Worm (Caenorhabditis elegans) whole organism, L2 larva: Measurements from ENCODE around the gene npp-23.

Source experiments
- C34F6.9 ChIP-seq: fragments of 150-350 bp; optimal IDR thresholded peaks from 2 replicates; lab custom pipeline; 2014; ENCODE audit warnings: missing biosample characterization, missing genetic modification characterization
- F13H6.1 ChIP-seq: sonication (generic microtip); optimal IDR thresholded peaks from 2 replicates; lab custom pipeline; 2016; ENCODE audit warnings: missing genetic modification characterization, missing compliant biosample characterization
- Y55F3AM.14 ChIP-seq: fragments of 200-800 bp; sonication (Bioruptor generic); optimal IDR thresholded peaks from 2 replicates; lab custom pipeline; 2018; ENCODE audit warnings: mild to moderate bottlenecking, missing genetic modification characterization, missing compliant biosample characterization
- alr-1 ChIP-seq: fragments of 150-350 bp; optimal IDR thresholded peaks from 2 replicates; lab custom pipeline; 2014; ENCODE audit warnings: missing biosample characterization, missing genetic modification characterization
- aly-2 ChIP-seq: fragments of 150-350 bp; optimal IDR thresholded peaks from 2 replicates; lab custom pipeline; 2014; ENCODE audit warnings: missing biosample characterization, missing genetic modification characterization
- ama-1 ChIP-seq: fragments of 150-350 bp; optimal IDR thresholded peaks from 2 replicates; lab custom pipeline; 2018; ENCODE audit warnings: inconsistent platforms
- blmp-1 ChIP-seq: sonication (generic microtip); optimal IDR thresholded peaks from 2 replicates; lab custom pipeline; 2017; ENCODE audit warnings: missing genetic modification characterization, mild to moderate bottlenecking, missing compliant biosample characterization, antibody characterized with exemption, moderate library complexity; ENCODE audit not compliant: insufficient read depth
- ceh-16 ChIP-seq: fragments of 150-350 bp; optimal IDR thresholded peaks from 2 replicates; lab custom pipeline; 2014; ENCODE audit warnings: missing biosample characterization, missing genetic modification characterization
- crh-2 ChIP-seq: sonication (generic microtip); optimal IDR thresholded peaks from 2 replicates; lab custom pipeline; 2017; ENCODE audit warnings: missing biosample characterization, missing genetic modification characterization
- egl-27 ChIP-seq: sonication (generic microtip); optimal IDR thresholded peaks from 3 replicates; lab custom pipeline; 2017; ENCODE audit warnings: missing biosample characterization, missing genetic modification reagents, missing genetic modification characterization
- elt-1 ChIP-seq: fragments of 150-350 bp; optimal IDR thresholded peaks from 2 replicates; lab custom pipeline; 2014; ENCODE audit warnings: missing biosample characterization, missing genetic modification characterization
- fos-1 ChIP-seq: fragments of 150-350 bp; optimal IDR thresholded peaks from 2 replicates; lab custom pipeline; 2014; ENCODE audit warnings: missing biosample characterization, missing genetic modification characterization
- gmeb-1 ChIP-seq: fragments of 150-350 bp; optimal IDR thresholded peaks from 2 replicates; lab custom pipeline; 2014; ENCODE audit warnings: missing biosample characterization, missing genetic modification characterization
- lin-11 ChIP-seq: fragments of 150-350 bp; sonication (generic microtip); optimal IDR thresholded peaks from 2 replicates; lab custom pipeline; 2014; ENCODE audit warnings: missing biosample characterization, missing genetic modification characterization, inconsistent platforms, mixed read lengths
- lin-13 ChIP-seq: fragments of 150-350 bp; optimal IDR thresholded peaks from 2 replicates; lab custom pipeline; 2014; ENCODE audit warnings: missing biosample characterization, missing genetic modification reagents, missing genetic modification characterization
- lin-39 ChIP-seq: fragments of 150-350 bp; optimal IDR thresholded peaks from 2 replicates; lab custom pipeline; 2014; ENCODE audit warnings: missing biosample characterization, missing genetic modification reagents, missing genetic modification characterization
- lsy-2 ChIP-seq, 2 experiments: fragments of 150-350 bp in 1 of 2; sonication (generic microtip) in 1 of 2; optimal IDR thresholded peaks; 2 replicates each; lab custom pipeline; 2014 to 2017; ENCODE audit warnings: missing biosample characterization in 2 of 2, missing genetic modification characterization in 2 of 2
- mab-5 ChIP-seq: fragments of 150-350 bp; optimal IDR thresholded peaks from 2 replicates; lab custom pipeline; 2014; ENCODE audit warnings: missing biosample characterization, missing genetic modification characterization
- mbf-1 ChIP-seq: sonication (generic microtip); optimal IDR thresholded peaks from 2 replicates; lab custom pipeline; 2017; ENCODE audit warnings: missing biosample characterization, missing genetic modification characterization
- mdl-1 ChIP-seq, 2 experiments: fragments of 150-350 bp in 1 of 2; sonication (generic microtip) in 1 of 2; optimal IDR thresholded peaks; 2 replicates each; lab custom pipeline; 2017; ENCODE audit warnings: missing biosample characterization in 2 of 2, missing genetic modification characterization in 2 of 2
- nhr-11 ChIP-seq: fragments of 150-350 bp; optimal IDR thresholded peaks from 2 replicates; lab custom pipeline; 2014; ENCODE audit warnings: missing biosample characterization, missing genetic modification characterization
- nhr-12 ChIP-seq: fragments of 150-350 bp; optimal IDR thresholded peaks from 2 replicates; lab custom pipeline; 2014; ENCODE audit warnings: missing biosample characterization, missing genetic modification characterization
- nhr-129 ChIP-seq: fragments of 150-350 bp; optimal IDR thresholded peaks from 2 replicates; lab custom pipeline; 2014; ENCODE audit warnings: missing biosample characterization, missing genetic modification characterization
- nhr-21 ChIP-seq: fragments of 150-350 bp; optimal IDR thresholded peaks from 2 replicates; lab custom pipeline; 2014; ENCODE audit warnings: missing biosample characterization, missing genetic modification characterization
- nhr-23 ChIP-seq: fragments of 150-350 bp; optimal IDR thresholded peaks from 2 replicates; lab custom pipeline; 2014; ENCODE audit warnings: missing biosample characterization, missing genetic modification reagents, missing genetic modification characterization
- nhr-237 ChIP-seq: fragments of 150-350 bp; optimal IDR thresholded peaks from 2 replicates; lab custom pipeline; 2014; ENCODE audit warnings: missing biosample characterization, missing genetic modification characterization
- nhr-25 ChIP-seq: fragments of 150-350 bp; sonication (generic microtip); optimal IDR thresholded peaks from 3 replicates; lab custom pipeline; 2014; ENCODE audit warnings: missing biosample characterization, missing genetic modification characterization
- skn-1 ChIP-seq: sonication (generic microtip); optimal IDR thresholded peaks from 2 replicates; lab custom pipeline; 2017; ENCODE audit warnings: missing biosample characterization, missing genetic modification characterization
- sma-3 ChIP-seq: sonication (generic microtip); optimal IDR thresholded peaks from 2 replicates; lab custom pipeline; 2016; ENCODE audit warnings: missing genetic modification reagents, missing genetic modification characterization, missing compliant biosample characterization
- sma-9 ChIP-seq, 2 experiments: fragments of 150-350 bp in 1 of 2; sonication (generic microtip) in 1 of 2; optimal IDR thresholded peaks; 2 replicates each; lab custom pipeline; 2014 to 2016; ENCODE audit warnings: missing genetic modification characterization in 2 of 2, mild to moderate bottlenecking in 1 of 2, missing biosample characterization in 1 of 2, missing compliant biosample characterization in 1 of 2, missing genetic modification reagents in 1 of 2, moderate library complexity in 1 of 2
- snpc-4 ChIP-seq: fragments of 150-350 bp; optimal IDR thresholded peaks from 2 replicates; lab custom pipeline; 2014; ENCODE audit warnings: missing biosample characterization, missing genetic modification characterization
- unc-62 ChIP-seq: fragments of 150-350 bp; optimal IDR thresholded peaks from 2 replicates; lab custom pipeline; 2014; ENCODE audit warnings: missing biosample characterization, missing genetic modification reagents, missing genetic modification characterization
- zag-1 ChIP-seq: fragments of 150-350 bp; optimal IDR thresholded peaks from 2 replicates; lab custom pipeline; 2014; ENCODE audit warnings: missing biosample characterization, missing genetic modification characterization
- ztf-11 ChIP-seq: sonication (generic microtip); optimal IDR thresholded peaks from 2 replicates; lab custom pipeline; 2017; ENCODE audit warnings: missing biosample characterization, missing genetic modification characterization

npp-23 gene

DNA sequence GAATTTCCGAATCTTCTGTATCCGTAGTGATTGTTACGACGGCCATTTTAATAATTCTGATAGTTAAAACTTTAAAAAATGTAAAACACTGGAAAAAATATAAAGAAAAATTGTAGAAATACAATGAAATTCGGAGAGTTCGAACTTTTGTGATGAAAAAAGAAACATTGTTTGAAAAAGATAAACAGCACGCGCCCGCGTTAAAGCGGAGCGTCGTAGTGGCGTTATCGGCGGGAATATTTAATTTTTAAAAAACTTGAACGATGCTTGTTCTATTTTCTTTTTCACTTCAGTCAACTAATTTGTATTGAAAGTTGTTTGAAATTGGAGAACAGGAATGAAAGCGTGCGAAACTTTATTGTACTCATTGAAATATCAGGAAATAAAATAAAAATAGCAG, at the start of gene npp-23:
npp-23 (minus strand) TSS at position 56 of the 400 bp plus-strand sequence.
- TF ChIP-seq crh-2 (no peak), alr-1 (no peak), egl-27 (tag; lab: Kevin White, UChicago) (no peak), fos-1 (tag; lab: Kevin White, UChicago) (no peak), nhr-129 (tag; lab: Kevin White, UChicago) (no peak), sma-9 (GFP tag; optimal IDR thresholded peaks at IDR 0.05; lab: Kevin White, UChicago) (no peak), sma-9 (tag; optimal IDR thresholded peaks at IDR 0.05; lab: Kevin White, UChicago) (no peak), F13H6.1 (no peak), lin-13 (GFP tag; lab: Kevin White, UChicago) (no peak), skn-1 (tag; lab: Kevin White, UChicago) (no peak), nhr-23 (tag; lab: Kevin White, UChicago) (no peak), ceh-16 (no peak), ztf-11 (tag; lab: Kevin White, UChicago) (no peak), gmeb-1 (peak; percentile 94), unc-62 (no peak), snpc-4 (tag; lab: Kevin White, UChicago) (peak; percentile 12), blmp-1 (tag; lab: Kevin White, UChicago) (no peak), sma-3 (peak; percentile 20), mdl-1 (tag; optimal IDR thresholded peaks at IDR 0.05; lab: Kevin White, UChicago) (no peak)
- TF ChIP-seq, all 48 proteins: peak for 3

DNA sequence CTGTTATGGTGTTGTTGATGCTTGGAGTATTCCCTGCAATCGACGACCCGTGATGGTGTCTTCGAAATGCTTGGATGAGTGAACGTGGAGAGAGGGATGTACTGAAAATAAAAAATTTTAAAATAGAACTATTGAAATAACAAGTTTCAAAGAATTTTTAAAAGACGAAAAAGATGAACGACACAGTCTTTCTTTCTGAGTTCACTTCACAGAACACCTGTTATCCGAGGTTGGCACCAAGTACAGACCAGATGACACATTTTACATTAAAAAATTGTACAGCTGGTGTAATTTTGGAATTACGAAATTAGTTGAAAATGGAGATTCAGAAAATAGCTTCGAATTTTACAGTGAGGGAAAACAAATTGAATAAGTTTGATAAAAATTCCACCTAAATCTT, 49.3 kb upstream of the npp-23 start, which contains the start of gene rap-1:
rap-1 (minus strand) TSS at position 101 of the 400 bp plus-strand sequence.
- TF ChIP-seq Y55F3AM.14: no peak
- no peak for TF ChIP-seq blmp-1 (tag; lab: Kevin White, UChicago)
- no peak for TF ChIP-seq nhr-21
- TF ChIP-seq aly-2: no peak
- TF ChIP-seq mbf-1 (tag; lab: Kevin White, UChicago): no peak
- TF ChIP-seq crh-2: no peak
- TF ChIP-seq nhr-23 (tag; lab: Kevin White, UChicago): no peak
- TF ChIP-seq nhr-129 (tag; lab: Kevin White, UChicago): no peak
- no peak for TF ChIP-seq nhr-25
- TF ChIP-seq nhr-11 (tag; lab: Kevin White, UChicago): no peak
- TF ChIP-seq zag-1 (tag; lab: Kevin White, UChicago): no peak
- no peak for TF ChIP-seq nhr-12 (tag; lab: Kevin White, UChicago)
- no peak for TF ChIP-seq fos-1 (tag; lab: Kevin White, UChicago)
- TF ChIP-seq alr-1: no peak
- no peak for TF ChIP-seq C34F6.9
- TF ChIP-seq ama-1: no peak
- no peak for TF ChIP-seq lsy-2 (tag; optimal IDR thresholded peaks at IDR 0.05; lab: Kevin White, UChicago)

DNA sequence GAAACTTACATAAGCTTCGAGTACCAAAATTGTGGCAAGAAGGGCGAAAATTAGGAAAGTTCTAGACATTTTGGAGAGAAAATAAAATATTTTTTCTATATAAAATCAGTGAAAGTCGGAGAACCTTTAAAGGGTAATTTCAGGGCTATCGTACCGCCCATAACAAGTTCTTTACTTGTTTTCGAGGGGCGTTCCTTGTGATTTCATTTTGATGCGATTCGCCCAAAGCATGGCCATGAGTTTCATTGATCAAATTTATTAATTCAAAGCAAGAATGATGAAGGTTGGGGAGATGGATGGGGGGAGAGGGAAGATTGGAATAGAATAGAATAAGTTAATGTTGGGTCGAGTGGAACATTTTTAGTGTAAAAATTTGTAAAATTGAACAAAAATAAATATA, 46.5 kb upstream of the npp-23 start, which contains the start of gene C27B7.9:
C27B7.9 (minus strand) TSS at position 101 of the 400 bp plus-strand sequence.
- TF ChIP-seq mbf-1 (tag; lab: Kevin White, UChicago): no peak
- no peak for TF ChIP-seq elt-1 (tag; lab: Kevin White, UChicago)
- no peak for TF ChIP-seq nhr-237 (tag; lab: Kevin White, UChicago)

DNA sequence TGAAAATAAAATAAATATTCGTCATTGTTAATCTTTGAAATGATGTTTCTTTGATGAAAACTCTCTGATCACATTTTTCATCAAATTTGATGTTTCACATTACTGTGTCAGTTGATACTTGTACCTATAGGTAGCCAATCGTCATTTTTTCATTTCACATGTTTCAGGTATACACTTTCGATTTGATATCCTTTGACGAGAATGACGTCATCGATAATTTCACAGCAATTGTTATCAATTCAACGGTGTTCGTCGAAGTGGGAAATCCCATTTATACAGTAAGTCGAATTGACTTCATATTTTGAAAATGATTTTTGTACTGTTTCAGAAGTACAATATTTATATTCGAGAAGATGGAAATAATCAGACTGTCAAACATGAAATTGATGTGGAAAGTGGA, 44.7 kb upstream of the npp-23 start:
- TF ChIP-seq sma-3: peak; percentile 67
- no peak for TF ChIP-seq lin-11 (tag; lab: Kevin White, UChicago)

DNA sequence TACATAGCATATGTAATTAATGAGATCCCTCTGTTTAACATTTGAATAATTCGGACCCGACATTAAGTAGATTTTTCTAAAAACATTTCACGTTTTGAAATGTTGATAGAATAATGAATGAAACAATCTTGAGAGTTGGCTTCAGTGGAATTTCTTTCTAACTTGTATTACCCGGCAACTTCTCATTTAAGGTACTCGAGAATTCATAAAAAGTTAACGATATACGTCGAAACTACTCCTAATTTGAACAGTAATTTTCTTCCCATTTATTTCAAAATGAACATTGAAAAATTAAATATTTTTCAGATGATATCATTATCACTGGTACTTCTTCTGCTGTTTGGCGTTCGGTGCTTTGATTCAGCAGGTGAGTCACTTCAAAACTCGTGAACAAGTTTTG, 37.3 kb upstream of the npp-23 start, which contains the start of gene C27B7.7:
C27B7.7 (plus strand) TSS at position 301 of the 400 bp plus-strand sequence.
- no peak for TF ChIP-seq nhr-129 (tag; lab: Kevin White, UChicago)
- TF ChIP-seq elt-1 (tag; lab: Kevin White, UChicago): no peak
- no peak for TF ChIP-seq lin-39
- no peak for TF ChIP-seq crh-2
- no peak for TF ChIP-seq zag-1 (tag; lab: Kevin White, UChicago)
- TF ChIP-seq alr-1: no peak
- TF ChIP-seq lin-13 (GFP tag; lab: Kevin White, UChicago): no peak
- TF ChIP-seq sma-3: no peak
- TF ChIP-seq F13H6.1: no peak
- no peak for TF ChIP-seq snpc-4 (tag; lab: Kevin White, UChicago)
- TF ChIP-seq mab-5 (tag; lab: Kevin White, UChicago): no peak
